Worm (Caenorhabditis elegans): ENCODE results near the gene ubc-20.

- no peak for TF ChIP-seq ztf-4 (tag; optimal IDR thresholded peaks at IDR 0.05)
- TF ChIP-seq ZK546.5 (tag; optimal IDR thresholded peaks at IDR 0.05), result no peak
- TF ChIP-seq lin-39 (tag; optimal IDR thresholded peaks at IDR 0.05), result no peak
- no peak for TF ChIP-seq F13H6.1 (tag; optimal IDR thresholded peaks at IDR 0.05)
- TF ChIP-seq egl-27 (tag; optimal IDR thresholded peaks at IDR 0.05), result no peak
Measured at ce11 chrIII:188426-188888, at the start of gene ubc-20.
